Worm (Caenorhabditis elegans) whole organism, midembryonic: ENCODE data around the gene lin-7.
"Not testable (repeated sequence)": the region's sequence is repeated elsewhere in the genome, so short reads cannot be mapped to it uniquely, and the experiment has no call there.

ENCODE experiments used
- flt-1 ChIP-seq: fragments of 200-800 bp; sonication (Bioruptor generic); IDR thresholded peaks from 2 replicates; pipeline ENCODE4 v1.3.6; 2022; ENCODE audit warnings: missing genetic modification characterization, missing compliant biosample characterization
- klf-2 ChIP-seq: fragments of 200-800 bp; sonication (Bioruptor generic); conservative IDR thresholded peaks from 2 replicates; pipeline ENCODE4 v1.3.6; 2022; ENCODE audit warnings: missing genetic modification reagents, missing genetic modification characterization, missing compliant biosample characterization
- med-1 ChIP-seq: sonication (generic microtip); optimal IDR thresholded peaks from 2 replicates; lab custom pipeline; 2017; ENCODE audit warnings: missing genetic modification characterization, mild to moderate bottlenecking, missing compliant biosample characterization, antibody characterized with exemption, missing genetic modification reagents; ENCODE audit not compliant: insufficient read depth
- tab-1 ChIP-seq: fragments of 200-800 bp; sonication (Bioruptor generic); IDR thresholded peaks from 2 replicates; pipeline ENCODE4 v1.3.6; 2022; ENCODE audit warnings: missing genetic modification characterization, missing compliant biosample characterization
- ztf-23 ChIP-seq: fragments of 200-800 bp; sonication (Bioruptor generic); IDR thresholded peaks from 2 replicates; pipeline ENCODE4 v1.3.6; 2022; ENCODE audit warnings: missing genetic modification reagents, missing genetic modification characterization, missing compliant biosample characterization

ce11 chrII:14344166-14344565 lies 5.0 kb downstream of the lin-7 start, which contains the start of gene ddl-3:
- TF ChIP-seq klf-2; tab-1 (GFP tag; lab: Robert Waterston, UW); med-1 (GFP tag; lab: Kevin White, UChicago); ztf-23 (GFP tag; lab: Robert Waterston, UW); flt-1 (GFP tag; lab: Robert Waterston, UW): not testable (repeated sequence)
